Worm (Caenorhabditis elegans): Measurements from ENCODE around the gene nhr-7.
"Not testable (repeated sequence)": the region's sequence is repeated elsewhere in the genome, so short reads cannot be mapped to it uniquely, and the experiment has no call there.

Gene nhr-7

ce11 chrIV:11230069-11230468 lies 41.1 kb downstream of the nhr-7 start, which contains the start of gene best-7:
TSS of gene best-7 (minus strand) at chrIV:11230307.
- no peak for TF ChIP-seq nhr-111 (GFP tag; optimal IDR thresholded peaks at IDR 0.05)
- no peak for TF ChIP-seq skn-1 (tag; optimal IDR thresholded peaks at IDR 0.05)
- TF ChIP-seq dve-1 (tag; optimal IDR thresholded peaks at IDR 0.05; ENCODE audit: insufficient read depth): peak; percentile 5
- no peak for TF ChIP-seq ceh-28 (tag; optimal IDR thresholded peaks at IDR 0.05)
- TF ChIP-seq php-3 (GFP tag; IDR thresholded peaks at IDR 0.05): peak; percentile 79
- no peak for TF ChIP-seq aly-2 (tag; optimal IDR thresholded peaks at IDR 0.05)
- TF ChIP-seq nhr-28 (tag; optimal IDR thresholded peaks at IDR 0.05): peak; percentile 35

ce11 chrIV:11229013-11229412 lies 42.1 kb downstream of the nhr-7 start:
- TF ChIP-seq jun-1 (tag; optimal IDR thresholded peaks at IDR 0.05) (no peak), nhr-48 (tag; optimal IDR thresholded peaks at IDR 0.05) (no peak), lin-39 (tag; optimal IDR thresholded peaks at IDR 0.05) (no peak), zip-2 (tag; optimal IDR thresholded peaks at IDR 0.05) (no peak), php-3 (GFP tag; IDR thresholded peaks at IDR 0.05) (peak; percentile 80; the same call in 1 of the 2 replicates), mep-1 (tag; optimal IDR thresholded peaks at IDR 0.05) (no peak), nhr-111 (GFP tag; optimal IDR thresholded peaks at IDR 0.05) (no peak), hlh-30 (tag; optimal IDR thresholded peaks at IDR 0.05; ENCODE audit: insufficient read depth) (no peak), nhr-41 (GFP tag; IDR thresholded peaks at IDR 0.05) (no peak), lin-15B (tag; optimal IDR thresholded peaks at IDR 0.05) (no peak), daf-16 (GFP tag; optimal IDR thresholded peaks at IDR 0.05) (no peak), daf-16 (tag; optimal IDR thresholded peaks at IDR 0.05) (peak; percentile 56)

ce11 chrIV:11226545-11226944 lies 44.6 kb downstream of the nhr-7 start:
- TF ChIP-seq ceh-20 (GFP tag; IDR thresholded peaks at IDR 0.05): no peak
- TF ChIP-seq mep-1 (tag; optimal IDR thresholded peaks at IDR 0.05): peak; percentile 55
- TF ChIP-seq fos-1 (tag; optimal IDR thresholded peaks at IDR 0.05): no peak
- TF ChIP-seq aha-1 (tag): peak; percentile 15
- no peak for TF ChIP-seq ama-1 (optimal IDR thresholded peaks at IDR 0.05)

ce11 chrIV:11225715-11226475 lies 45.3 kb downstream of the nhr-7 start:
- TF ChIP-seq madf-5 (GFP tag; IDR thresholded peaks at IDR 0.05) (peak in 1 of 2 experiments; percentile 92; a peak in 2 of 4 replicates), hlh-11 (tag; optimal IDR thresholded peaks at IDR 0.05) (peak; percentile 7), egl-43 (GFP tag; IDR thresholded peaks at IDR 0.05) (peak; percentile 66; the same call in 1 of the 2 replicates), snpc-1.2 (GFP tag; IDR thresholded peaks at IDR 0.05) (peak; percentile 31; the same call in 1 of the 2 replicates), T26A8.4 (GFP tag; IDR thresholded peaks at IDR 0.05) (peak; percentile 61; the same call in 1 of the 2 replicates), set-16 (GFP tag; IDR thresholded peaks at IDR 0.05) (peak; percentile 99), pha-4 (GFP tag; IDR thresholded peaks at IDR 0.05) (peak; percentile 22; the same call in 1 of the 2 replicates)
- TF ChIP-seq pha-4 (tag; optimal IDR thresholded peaks at IDR 0.05): not testable (repeated sequence)

- TF ChIP-seq ama-1 (optimal IDR thresholded peaks at IDR 0.05) (peak; percentile 28), aha-1 (tag) (peak; percentile 23), lin-15B (tag; optimal IDR thresholded peaks at IDR 0.05) (no peak), ceh-82 (tag; optimal IDR thresholded peaks at IDR 0.05) (no peak)
These were observed 46.0 kb downstream of the nhr-7 start, which contains the start of gene col-125 for ce11 chrIV:11225206-11225605. TSS of gene col-125 (plus strand) at chrIV:11225506.

ce11 chrIV:11223878-11224277 lies 47.3 kb downstream of the nhr-7 start, which contains the start of gene C29F4.3:
TSS of gene C29F4.3 (minus strand) at chrIV:11223978.
- no peak for TF ChIP-seq gei-8 (GFP tag; optimal IDR thresholded peaks at IDR 0.05)
- TF ChIP-seq tra-1 (GFP tag; IDR thresholded peaks at IDR 0.05): no peak
- no peak for TF ChIP-seq F44E2.7 (GFP tag; IDR thresholded peaks at IDR 0.05)
- TF ChIP-seq pha-4 (GFP tag; IDR thresholded peaks at IDR 0.05): no peak
- no peak for TF ChIP-seq pha-4 (tag; optimal IDR thresholded peaks at IDR 0.05)
- no peak for TF ChIP-seq lin-29 (GFP tag; IDR thresholded peaks at IDR 0.05)
- no peak for TF ChIP-seq nhr-28 (tag; optimal IDR thresholded peaks at IDR 0.05)
- TF ChIP-seq nhr-48 (tag; optimal IDR thresholded peaks at IDR 0.05): no peak
- TF ChIP-seq nhr-10 (tag; optimal IDR thresholded peaks at IDR 0.05): no peak
- no peak for TF ChIP-seq nhr-42 (GFP tag; IDR thresholded peaks at IDR 0.05)
- no peak for TF ChIP-seq ZK337.2 (GFP tag; IDR thresholded peaks at IDR 0.05)
- no peak for TF ChIP-seq cey-2 (tag; optimal IDR thresholded peaks at IDR 0.05; ENCODE audit: borderline replicate concordance, insufficient read depth)
- TF ChIP-seq Y5F2A.4 (GFP tag; optimal IDR thresholded peaks at IDR 0.05): no peak
- TF ChIP-seq egl-27 (tag; optimal IDR thresholded peaks at IDR 0.05): no peak
- TF ChIP-seq jun-1 (tag; optimal IDR thresholded peaks at IDR 0.05): no peak
